Fruit fly (Drosophila melanogaster) ovary, adult (tissue): ENCODE results near the gene Pkc98E.

Experiments used
- CG17801 ChIP-seq: fragments of 200-800 bp; optimal IDR thresholded peaks from 2 replicates; lab custom pipeline; 2019; ENCODE audit warnings: missing biosample characterization, mild to moderate bottlenecking, missing genetic modification characterization, moderate library complexity; ENCODE audit not compliant: partially characterized antibody

Gene Pkc98E

dm6 chr3R:29072834-29073233, 33.9 kb downstream of the Pkc98E start:
- no peak for TF ChIP-seq CG17801 (GFP tag; lab: Kevin White, UChicago)

- TF ChIP-seq CG17801 (GFP tag; lab: Kevin White, UChicago) = peak; percentile 9
Observed at dm6 chr3R:29074001-29074609, 35.1 kb downstream of the Pkc98E start.

- no peak for TF ChIP-seq CG17801 (GFP tag; lab: Kevin White, UChicago)
Observed at dm6 chr3R:29075631-29076398, 36.9 kb downstream of the Pkc98E start.

DNA sequence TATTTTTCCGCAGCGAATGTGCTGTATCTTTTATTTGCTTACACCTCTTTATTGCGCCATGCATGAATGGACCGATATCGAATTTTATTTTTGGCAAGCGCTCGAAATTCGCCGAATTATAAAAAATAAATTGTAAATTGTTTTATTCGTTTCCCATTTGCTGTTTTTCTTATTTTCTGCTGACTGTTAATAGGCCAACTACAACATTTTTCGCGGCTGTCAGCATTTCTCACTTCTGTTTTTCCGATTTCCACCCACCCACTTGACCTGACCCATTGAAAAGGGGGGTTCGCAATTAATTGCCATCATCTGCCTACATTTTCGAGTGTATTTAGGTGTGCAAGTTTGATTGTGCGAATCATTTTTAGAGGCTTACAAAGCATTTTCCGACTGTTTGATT, 37.7 kb downstream of the Pkc98E start:
- peak; percentile 7 for TF ChIP-seq CG17801 (GFP tag; lab: Kevin White, UChicago)

DNA sequence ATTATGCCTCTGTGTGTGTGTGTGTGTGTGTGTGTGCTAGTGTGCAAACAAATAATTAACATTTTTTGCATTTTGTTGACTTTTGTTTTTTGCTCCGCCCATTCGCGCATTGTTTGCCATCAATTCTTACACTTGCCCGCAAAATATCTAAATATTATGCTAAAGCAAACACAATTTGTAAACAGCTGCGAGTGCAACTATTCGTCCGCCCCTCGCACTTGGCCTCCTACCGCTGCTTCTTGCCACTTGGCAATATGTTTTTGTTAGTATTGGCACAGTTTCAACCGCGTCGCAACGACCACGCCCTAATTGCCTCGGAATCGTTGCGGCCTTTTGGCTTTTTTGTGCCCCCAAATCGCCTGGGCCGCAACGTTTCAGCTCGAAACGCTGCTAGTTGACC, 38.6 kb downstream of the Pkc98E start:
- no peak for TF ChIP-seq CG17801 (GFP tag; lab: Kevin White, UChicago)

- no peak for TF ChIP-seq CG17801 (GFP tag; lab: Kevin White, UChicago)
Observed at dm6 chr3R:29082034-29082433, 43.1 kb downstream of the Pkc98E start.

DNA sequence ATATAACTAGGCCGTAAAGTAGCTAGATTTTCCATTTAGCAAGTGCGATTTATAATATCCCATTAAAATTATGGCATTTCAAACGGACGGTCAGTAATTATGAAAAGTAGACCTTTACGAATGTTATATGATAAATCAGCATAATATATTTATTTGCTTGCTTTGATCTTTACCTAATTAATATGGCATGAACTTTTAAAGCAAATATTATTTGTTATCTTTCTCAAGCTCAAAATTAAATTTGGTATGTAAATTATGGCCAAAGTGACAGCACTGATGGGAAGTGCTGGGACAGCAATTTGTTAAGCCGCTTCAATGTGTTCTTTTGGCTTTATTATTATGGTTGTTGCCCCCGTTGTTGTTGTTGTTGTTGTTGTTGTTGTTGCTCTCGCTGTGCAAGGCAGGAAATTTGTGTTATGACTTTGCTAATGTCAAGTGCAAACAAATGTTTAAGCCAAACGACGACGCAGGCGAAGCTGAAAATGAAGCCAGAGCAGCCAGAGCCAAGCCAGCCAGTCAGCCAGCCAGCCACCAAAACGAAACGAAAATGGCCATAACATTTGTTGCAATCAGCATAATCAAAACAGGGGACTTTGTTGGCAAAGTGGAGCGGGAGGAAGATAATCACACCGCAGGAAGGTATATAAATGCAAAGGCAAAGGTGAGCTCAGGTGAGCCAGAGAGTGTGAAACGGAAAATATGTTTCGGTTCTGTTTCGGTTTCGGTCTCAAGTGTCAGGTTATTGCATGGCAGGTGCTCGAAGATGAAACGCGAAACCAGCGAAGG, 43.7 kb downstream of the Pkc98E start:
- no peak for TF ChIP-seq CG17801 (GFP tag; lab: Kevin White, UChicago)

DNA sequence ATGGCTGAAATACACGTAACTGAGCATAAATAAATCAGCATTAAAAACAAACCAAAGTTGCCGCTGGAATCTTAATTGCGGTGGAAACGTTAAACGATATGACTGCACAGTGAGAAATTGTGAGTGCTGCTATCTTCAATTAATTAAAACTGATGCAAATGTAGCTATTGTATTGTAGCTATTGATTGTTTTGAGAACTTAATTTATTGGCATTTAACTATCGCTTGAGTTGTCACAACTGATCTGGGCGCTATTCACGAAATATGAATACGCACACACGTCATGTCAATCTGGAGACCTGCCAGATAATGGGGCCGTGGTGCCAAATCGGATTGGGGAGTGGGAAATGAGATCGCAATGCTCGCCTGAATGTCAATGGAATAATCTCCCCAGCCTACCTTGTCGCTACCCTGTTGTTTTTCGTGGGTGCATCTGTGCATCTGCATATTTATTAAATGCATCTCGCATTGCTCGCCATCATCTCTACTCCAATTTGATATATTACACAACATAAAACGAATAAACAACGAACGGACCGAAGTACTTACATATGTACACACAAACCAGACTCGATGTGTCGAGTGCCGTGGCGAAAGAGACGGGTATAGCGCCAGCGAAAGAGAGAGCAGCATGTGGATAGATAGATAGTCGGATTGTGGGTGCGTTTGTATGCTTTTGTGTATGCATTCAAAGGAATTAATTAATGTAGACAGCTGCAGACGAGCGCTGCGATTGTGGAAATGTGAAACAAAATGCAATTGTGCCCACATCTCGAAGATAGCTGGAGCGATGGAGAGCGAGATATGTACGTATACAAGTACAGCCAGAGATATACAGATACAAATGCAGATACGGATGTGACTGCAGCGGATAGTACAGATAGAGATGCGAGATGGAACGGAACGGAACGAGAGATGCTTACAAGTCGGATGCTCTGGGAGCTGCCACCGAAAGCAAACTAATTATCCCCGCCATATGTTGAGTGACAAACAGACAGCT, 44.8 kb downstream of the Pkc98E start:
- no peak for TF ChIP-seq CG17801 (GFP tag; lab: Kevin White, UChicago)

- TF ChIP-seq CG17801 (GFP tag; lab: Kevin White, UChicago) = no peak
Observed at dm6 chr3R:29086896-29087295, 47.9 kb downstream of the Pkc98E start.

DNA sequence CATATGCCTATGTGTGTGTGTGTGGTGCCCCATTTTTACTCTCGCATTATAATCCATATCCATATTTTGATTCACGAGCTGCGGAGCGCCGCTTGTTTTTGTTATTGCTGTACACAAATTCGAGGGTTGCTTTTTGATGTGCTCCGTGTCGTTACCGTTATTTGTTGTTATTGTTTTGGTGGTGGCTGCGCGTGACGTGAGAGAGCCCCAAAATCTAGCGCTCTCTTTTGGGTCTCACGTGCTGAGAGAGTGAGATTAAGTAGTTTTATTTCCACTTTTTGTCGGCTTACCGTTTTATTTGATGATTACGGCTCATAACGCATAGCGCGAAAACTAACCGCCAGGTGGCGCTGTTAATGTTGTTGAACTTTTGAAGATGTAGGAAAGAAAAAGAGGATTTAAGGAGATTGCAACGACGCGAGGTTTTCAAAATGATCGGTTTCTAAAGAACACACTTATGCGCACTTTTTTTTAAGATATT, 48.4 kb downstream of the Pkc98E start:
- no peak for TF ChIP-seq CG17801 (GFP tag; lab: Kevin White, UChicago)

dm6 chr3R:29087926-29088487, 49.1 kb downstream of the Pkc98E start:
- no peak for TF ChIP-seq CG17801 (GFP tag; lab: Kevin White, UChicago)

- TF ChIP-seq CG17801 (GFP tag; lab: Kevin White, UChicago) = no peak
Observed at dm6 chr3R:29088938-29089661, 50.1 kb downstream of the Pkc98E start.

- no peak for TF ChIP-seq CG17801 (GFP tag; lab: Kevin White, UChicago)
Observed at dm6 chr3R:29089662-29090007, 50.7 kb downstream of the Pkc98E start.
